Fruit fly (Drosophila melanogaster) whole organism, embryonic: Measurements from ENCODE around the gene Lcp65Ac.
A peak's percentile ranks its signal among the peaks of the same experiment; 100 is the strongest.

Experiments used
- BtbVII ChIP-seq: fragments of 200-800 bp; sonication (Bioruptor generic); optimal IDR thresholded peaks from 3 replicates; lab custom pipeline; 2017; ENCODE audit warnings: missing biosample characterization, mild to moderate bottlenecking, missing genetic modification characterization
- CG10321 ChIP-seq: fragments of 200-800 bp; sonication (Bioruptor generic); IDR thresholded peaks from 2 replicates; pipeline ENCODE4 v1.3.6; 2022; ENCODE audit warnings: missing biosample characterization, missing genetic modification characterization
- CG10565 ChIP-seq: fragments of 200-800 bp; sonication (Bioruptor generic); optimal IDR thresholded peaks from 3 replicates; lab custom pipeline; 2016; ENCODE audit warnings: missing biosample characterization, mild to moderate bottlenecking, missing genetic modification characterization
- CG11398 ChIP-seq: fragments of 200-800 bp; sonication (Bioruptor generic); optimal IDR thresholded peaks from 2 replicates; lab custom pipeline; 2016; ENCODE audit warnings: missing biosample characterization, missing genetic modification characterization
- CG11504 ChIP-seq: fragments of 200-800 bp; sonication (Bioruptor generic); optimal IDR thresholded peaks from 3 replicates; lab custom pipeline; 2019; ENCODE audit warnings: missing biosample characterization, mild to moderate bottlenecking, missing genetic modification characterization, moderate library complexity
- CG15269 ChIP-seq: fragments of 200-800 bp; sonication (Bioruptor generic); optimal IDR thresholded peaks from 2 replicates; lab custom pipeline; 2018; ENCODE audit warnings: missing biosample characterization, mild to moderate bottlenecking, missing genetic modification characterization, moderate library complexity
- CG15696 ChIP-seq: fragments of 200-800 bp; sonication (Bioruptor generic); optimal IDR thresholded peaks from 2 replicates; lab custom pipeline; 2019; ENCODE audit warnings: missing biosample characterization, mild to moderate bottlenecking, missing genetic modification characterization, moderate library complexity
- CG1647 ChIP-seq: fragments of 200-800 bp; sonication (Bioruptor generic); optimal IDR thresholded peaks from 3 replicates; lab custom pipeline; 2016; ENCODE audit warnings: missing biosample characterization, missing genetic modification characterization
- CG16863 ChIP-seq: fragments of 200-800 bp; sonication (Bioruptor generic); optimal IDR thresholded peaks from 3 replicates; lab custom pipeline; 2016; ENCODE audit warnings: missing biosample characterization, missing genetic modification characterization
- CG18599 ChIP-seq: fragments of 200-800 bp; sonication (Bioruptor generic); optimal IDR thresholded peaks from 3 replicates; lab custom pipeline; 2017; ENCODE audit warnings: missing biosample characterization, missing genetic modification characterization, mild to moderate bottlenecking, moderate library complexity, missing genetic modification reagents
- CG31388 ChIP-seq: fragments of 200-800 bp; sonication (Bioruptor generic); optimal IDR thresholded peaks from 2 replicates; lab custom pipeline; 2016; ENCODE audit warnings: missing biosample characterization, missing genetic modification characterization
- CG33213 ChIP-seq: fragments of 200-800 bp; sonication (Bioruptor generic); optimal IDR thresholded peaks from 3 replicates; lab custom pipeline; 2016; ENCODE audit warnings: missing biosample characterization, missing genetic modification characterization
- CG3838 ChIP-seq: fragments of 200-800 bp; sonication (Bioruptor generic); optimal IDR thresholded peaks from 3 replicates; lab custom pipeline; 2016; ENCODE audit warnings: missing biosample characterization, missing genetic modification characterization
- CG4707 ChIP-seq: fragments of 200-800 bp; sonication (Bioruptor generic); optimal IDR thresholded peaks from 2 replicates; lab custom pipeline; 2018; ENCODE audit warnings: missing biosample characterization, mild to moderate bottlenecking, missing genetic modification characterization, moderate library complexity
- CG4820 ChIP-seq: fragments of 200-800 bp; sonication (Bioruptor generic); optimal IDR thresholded peaks from 3 replicates; lab custom pipeline; 2016; ENCODE audit warnings: missing biosample characterization, missing genetic modification characterization
- CG5245 ChIP-seq: fragments of 200-800 bp; sonication (Bioruptor generic); optimal IDR thresholded peaks from 3 replicates; lab custom pipeline; 2016; ENCODE audit warnings: missing biosample characterization, missing genetic modification characterization
- CG6654 ChIP-seq: fragments of 200-800 bp; sonication (Bioruptor generic); optimal IDR thresholded peaks from 2 replicates; lab custom pipeline; 2017; ENCODE audit warnings: missing biosample characterization, mild to moderate bottlenecking, missing genetic modification characterization
- CrebB ChIP-seq: fragments of 200-800 bp; sonication (Bioruptor generic); optimal IDR thresholded peaks from 3 replicates; lab custom pipeline; 2018; ENCODE audit warnings: missing biosample characterization, mild to moderate bottlenecking, missing genetic modification characterization
- Dip2 ChIP-seq: fragments of 200-800 bp; sonication (Bioruptor generic); IDR thresholded peaks from 2 replicates; pipeline ENCODE4 v1.3.6; 2022; ENCODE audit warnings: missing biosample characterization, missing genetic modification characterization
- Ets65A ChIP-seq: fragments of 200-800 bp; sonication (Bioruptor generic); peaks from one replicate; lab custom pipeline; 2016; ENCODE audit warnings: missing biosample characterization, missing genetic modification characterization
- HHEX ChIP-seq: fragments of 200-800 bp; sonication (Bioruptor generic); optimal IDR thresholded peaks from 3 replicates; lab custom pipeline; 2017; ENCODE audit warnings: missing biosample characterization, mild to moderate bottlenecking, missing genetic modification characterization, missing genetic modification reagents
- HmgZ ChIP-seq: fragments of 200-800 bp; sonication (Bioruptor generic); optimal IDR thresholded peaks from 2 replicates; lab custom pipeline; 2018; ENCODE audit warnings: missing biosample characterization, mild to moderate bottlenecking, missing genetic modification characterization
- Hr78 ChIP-seq, 2 experiments: fragments of 200-800 bp in 1 of 2; fragments of >200 bp in 1 of 2; sonication (Bioruptor generic) in 1 of 2; optimal IDR thresholded peaks; 2 replicates each; lab custom pipeline; 2017 to 2019; ENCODE audit warnings: missing biosample characterization in 2 of 2, missing genetic modification characterization in 2 of 2, mild to moderate bottlenecking in 1 of 2, moderate library complexity in 1 of 2
- Mes4 ChIP-seq: fragments of 200-800 bp; sonication (Bioruptor generic); optimal IDR thresholded peaks from 2 replicates; lab custom pipeline; 2016; ENCODE audit warnings: missing biosample characterization, missing genetic modification characterization
- NK7.1 ChIP-seq: fragments of 200-800 bp; sonication (Bioruptor generic); optimal IDR thresholded peaks from 3 replicates; lab custom pipeline; 2016; ENCODE audit warnings: missing biosample characterization, missing genetic modification characterization
- Nf-YA ChIP-seq: fragments of 200-800 bp; sonication (Bioruptor generic); IDR thresholded peaks from 2 replicates; pipeline ENCODE4 v1.3.6; 2022; ENCODE audit warnings: missing biosample characterization, missing genetic modification characterization
- Sin3A ChIP-seq: fragments of >200 bp; optimal IDR thresholded peaks from 2 replicates; lab custom pipeline; 2018
- Vsx1 ChIP-seq: fragments of 200-800 bp; sonication (Bioruptor generic); optimal IDR thresholded peaks from 2 replicates; lab custom pipeline; 2017; ENCODE audit warnings: missing biosample characterization, mild to moderate bottlenecking, missing genetic modification characterization, missing genetic modification reagents
- bowl ChIP-seq: fragments of 200-800 bp; sonication (Bioruptor generic); IDR thresholded peaks from 2 replicates; pipeline ENCODE4 v1.3.6; 2022; ENCODE audit warnings: missing biosample characterization, missing genetic modification characterization
- crc ChIP-seq: fragments of 200-800 bp; sonication (Bioruptor generic); optimal IDR thresholded peaks from 2 replicates; lab custom pipeline; 2016; ENCODE audit warnings: missing biosample characterization, missing genetic modification characterization
- crp ChIP-seq, 2 experiments: fragments of 200-800 bp; sonication (Bioruptor generic); optimal IDR thresholded peaks; 2 replicates in 1 of 2; 3 replicates in 1 of 2; lab custom pipeline; 2017; ENCODE audit warnings: missing biosample characterization in 2 of 2, missing genetic modification characterization in 2 of 2, mild to moderate bottlenecking in 1 of 2, moderate library complexity in 1 of 2
- danr ChIP-seq: fragments of 200-800 bp; sonication (Bioruptor generic); IDR thresholded peaks from 2 replicates; pipeline ENCODE4 v1.3.6; 2022; ENCODE audit warnings: missing biosample characterization, missing genetic modification characterization
- dati ChIP-seq: fragments of 200-800 bp; sonication (Bioruptor generic); IDR thresholded peaks from 2 replicates; pipeline ENCODE4 v1.3.6; 2022; ENCODE audit warnings: missing biosample characterization, missing genetic modification characterization
- eyg ChIP-seq: fragments of 200-800 bp; sonication (Bioruptor generic); optimal IDR thresholded peaks from 3 replicates; lab custom pipeline; 2016; ENCODE audit warnings: missing biosample characterization, missing genetic modification characterization
- grn ChIP-seq: fragments of 200-800 bp; sonication (Bioruptor generic); optimal IDR thresholded peaks from 3 replicates; lab custom pipeline; 2017; ENCODE audit warnings: missing biosample characterization, missing genetic modification characterization
- hkb ChIP-seq, 2 experiments: fragments of 200-800 bp in 1 of 2; fragments of >200 bp in 1 of 2; sonication (Bioruptor generic) in 1 of 2; IDR thresholded peaks in 1 of 2; optimal IDR thresholded peaks in 1 of 2; 2 replicates each; pipeline versions ENCODE4 v1.3.6 to Lab custom; 2017 to 2022; ENCODE audit warnings: missing biosample characterization in 1 of 2, missing genetic modification characterization in 1 of 2
- jumu ChIP-seq: fragments of 200-800 bp; sonication (Bioruptor generic); optimal IDR thresholded peaks from 3 replicates; lab custom pipeline; 2016; ENCODE audit warnings: missing biosample characterization, missing genetic modification characterization
- klu ChIP-seq: fragments of 200-800 bp; sonication (Bioruptor generic); IDR thresholded peaks from 2 replicates; pipeline ENCODE4 v1.3.6; 2022; ENCODE audit warnings: missing biosample characterization, missing genetic modification characterization
- lab ChIP-seq: fragments of 200-800 bp; sonication (Bioruptor generic); optimal IDR thresholded peaks from 3 replicates; lab custom pipeline; 2017; ENCODE audit warnings: missing biosample characterization, missing genetic modification characterization, mild to moderate bottlenecking, moderate library complexity, missing genetic modification reagents
- lmd ChIP-seq: fragments of 200-800 bp; sonication (Bioruptor generic); IDR thresholded peaks from 2 replicates; pipeline ENCODE4 v1.3.6; 2022; ENCODE audit warnings: missing biosample characterization, missing genetic modification characterization
- mirr ChIP-seq: fragments of 200-800 bp; sonication (Bioruptor generic); optimal IDR thresholded peaks from 3 replicates; lab custom pipeline; 2018; ENCODE audit warnings: missing biosample characterization, mild to moderate bottlenecking, missing genetic modification characterization
- pita ChIP-seq: fragments of 200-800 bp; sonication (Bioruptor generic); optimal IDR thresholded peaks from 2 replicates; lab custom pipeline; 2017; ENCODE audit warnings: missing biosample characterization, mild to moderate bottlenecking, missing genetic modification characterization
- pnt ChIP-seq: fragments of 200-800 bp; sonication (Bioruptor generic); optimal IDR thresholded peaks from 3 replicates; lab custom pipeline; 2016; ENCODE audit warnings: missing biosample characterization, missing genetic modification characterization
- prd ChIP-seq, 3 experiments: fragments of >200 bp in 2 of 3; fragments of 200-800 bp in 1 of 3; sonication (Bioruptor generic) in 1 of 3; optimal IDR thresholded peaks in 2 of 3; IDR thresholded peaks in 1 of 3; 2 replicates in 2 of 3; 3 replicates in 1 of 3; pipeline versions ENCODE4 v1.3.6 to Lab custom; 2017 to 2022; ENCODE audit warnings: missing biosample characterization in 1 of 3, missing genetic modification characterization in 1 of 3
- sim ChIP-seq: fragments of 200-800 bp; sonication (Bioruptor generic); IDR thresholded peaks from 2 replicates; pipeline ENCODE4 v1.3.6; 2022; ENCODE audit warnings: missing biosample characterization, missing genetic modification characterization
- tup ChIP-seq: fragments of 200-800 bp; sonication (Bioruptor generic); optimal IDR thresholded peaks from 2 replicates; lab custom pipeline; 2016; ENCODE audit warnings: missing biosample characterization, mild to moderate bottlenecking, missing genetic modification characterization, moderate library complexity
- wor ChIP-seq: fragments of 200-800 bp; sonication (Bioruptor generic); IDR thresholded peaks from 2 replicates; pipeline ENCODE4 v1.3.6; 2022; ENCODE audit warnings: missing biosample characterization, missing genetic modification characterization
- zfh1 ChIP-seq: fragments of 200-800 bp; sonication (Bioruptor generic); IDR thresholded peaks from 3 replicates; pipeline ENCODE4 v1.3.6; 2022; ENCODE audit warnings: missing biosample characterization, missing genetic modification characterization

Lcp65Ac gene

DNA sequence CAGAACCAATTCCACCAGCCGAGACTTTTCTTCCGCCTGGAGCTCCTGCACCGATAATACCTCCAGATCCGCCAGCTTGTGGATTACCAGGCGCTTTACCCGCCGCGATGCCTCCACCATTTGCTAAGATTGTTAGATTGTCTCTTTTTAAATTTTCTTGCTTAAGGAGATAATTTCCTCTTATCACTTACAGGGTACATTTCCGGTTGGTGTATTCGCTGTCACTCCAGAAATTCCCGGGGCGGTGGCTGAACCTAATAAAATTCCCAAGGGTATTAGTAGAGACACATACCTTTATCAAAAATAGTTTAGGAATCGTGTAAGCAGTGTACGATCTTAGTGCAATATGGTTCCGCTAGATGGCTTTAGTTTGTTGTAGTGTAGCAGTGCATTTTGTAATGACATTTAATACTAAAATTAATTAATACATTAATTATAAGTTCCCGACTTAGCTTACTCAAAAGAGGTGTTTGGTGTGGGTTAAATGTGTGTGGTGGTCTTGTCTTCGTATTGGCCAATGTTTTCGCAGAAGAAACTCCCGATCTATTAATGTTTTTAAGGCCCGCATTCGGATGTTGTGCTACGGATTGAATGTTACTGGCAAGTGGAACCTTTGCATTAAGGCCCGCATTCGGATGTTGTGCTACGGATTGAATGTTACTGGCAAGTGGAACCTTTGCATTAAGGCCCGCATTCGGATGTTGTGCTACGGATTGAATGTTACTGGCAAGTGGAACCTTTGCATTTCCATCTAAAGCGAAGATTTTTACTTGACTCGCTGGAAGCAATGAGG, 19.8 kb upstream of the Lcp65Ac start (continued):
- TF ChIP-seq CrebB (peak; percentile 65), CG18599 (GFP tag; lab: Kevin White, UChicago) (peak; percentile 79), zfh1 (peak; percentile 88), hkb (optimal IDR thresholded peaks at IDR 0.05; lab: Kevin White, UChicago) (peak; percentile 59), hkb (GFP tag; IDR thresholded peaks at IDR 0.05; lab: Robert Waterston, UW) (peak; percentile 91), eyg (GFP tag; lab: Kevin White, UChicago) (peak; percentile 82), grn (peak; percentile 50), HmgZ (tag; lab: Kevin White, UChicago) (peak; percentile 38), CG10565 (GFP tag; lab: Kevin White, UChicago) (peak; percentile 24), NK7.1 (peak; percentile 79), CG5245 (GFP tag; lab: Kevin White, UChicago) (peak; percentile 69), CG10321 (GFP tag; lab: Robert Waterston, UW) (peak; percentile 56; the same call in 1 of the 2 replicates), jumu (GFP tag; lab: Kevin White, UChicago) (no peak), CG15269 (tag; lab: Kevin White, UChicago) (peak; percentile 63), Mes4 (GFP tag; lab: Kevin White, UChicago) (peak; percentile 75), wor (GFP tag; lab: Robert Waterston, UW) (peak; percentile 18; the same call in 1 of the 2 replicates), Nf-YA (peak; percentile 83), crc (GFP tag; lab: Kevin White, UChicago) (peak; percentile 63), BtbVII (peak; percentile 85), CG4820 (GFP tag; lab: Kevin White, UChicago) (peak; percentile 47), lab (peak; percentile 94), lmd (GFP tag; lab: Robert Waterston, UW) (peak; percentile 74), Vsx1 (peak; percentile 82), danr (peak; percentile 41; the same call in 1 of the 2 replicates), klu (GFP tag; lab: Robert Waterston, UW) (peak; percentile 53; the same call in 1 of the 2 replicates), dati (GFP tag; lab: Robert Waterston, UW) (peak; percentile 83), crp (GFP tag; optimal IDR thresholded peaks at IDR 0.05; lab: Kevin White, UChicago) (peak in 1 of 2 experiments; percentile 22), CG11504 (tag; lab: Kevin White, UChicago) (peak; percentile 13), CG31388 (GFP tag; lab: Kevin White, UChicago) (no peak), Sin3A (lab: Kevin White, UChicago) (peak; percentile 43), CG6654 (peak; percentile 67), CG4707 (peak; percentile 83), bowl (GFP tag; lab: Robert Waterston, UW) (peak; percentile 61; the same call in 1 of the 2 replicates), Ets65A (peak; percentile 100), HHEX (GFP tag; lab: Kevin White, UChicago) (peak; percentile 87), Hr78 (GFP tag; optimal IDR thresholded peaks at IDR 0.05; lab: Kevin White, UChicago) (no peak), Dip2 (no peak), mirr (GFP tag; lab: Kevin White, UChicago) (peak; percentile 84), CG33213 (GFP tag; lab: Kevin White, UChicago) (peak; percentile 82), pnt (no peak), CG15696 (tag; lab: Kevin White, UChicago) (peak; percentile 35), tup (GFP tag; lab: Kevin White, UChicago) (no peak), CG11398 (peak; percentile 55), prd (optimal IDR thresholded peaks at IDR 0.05; lab: Kevin White, UChicago) (peak in 1 of 2 experiments; percentile 5), prd (GFP tag; IDR thresholded peaks at IDR 0.05; lab: Robert Waterston, UW) (no peak), CG1647 (GFP tag; lab: Kevin White, UChicago) (peak; percentile 45), pita (GFP tag; lab: Kevin White, UChicago) (peak; percentile 74), sim (GFP tag; lab: Robert Waterston, UW) (peak; percentile 82), CG16863 (GFP tag; lab: Kevin White, UChicago) (peak; percentile 25), CG3838 (peak; percentile 4)
